Fruit fly (Drosophila melanogaster) whole organism, prepupa: ENCODE data around the gene CG2129.

ENCODE experiments used
- Blimp-1 ChIP-seq: fragments of 200-800 bp; sonication (Bioruptor generic); optimal IDR thresholded peaks from 3 replicates; lab custom pipeline; 2017; ENCODE audit warnings: missing biosample characterization, missing genetic modification characterization, mild to moderate bottlenecking, moderate library complexity, missing genetic modification reagents
- CG10669 ChIP-seq: fragments of 200-800 bp; sonication (Bioruptor generic); optimal IDR thresholded peaks from 3 replicates; lab custom pipeline; 2018; ENCODE audit warnings: missing biosample characterization, mild to moderate bottlenecking, missing genetic modification characterization, moderate library complexity
- CG11294 ChIP-seq: fragments of 200-800 bp; sonication (Bioruptor generic); IDR thresholded peaks from 2 replicates; pipeline ENCODE4 v1.3.6; 2022; ENCODE audit warnings: missing biosample characterization, missing genetic modification characterization
- CG11762 ChIP-seq: fragments of 200-800 bp; sonication (Bioruptor generic); optimal IDR thresholded peaks from 3 replicates; lab custom pipeline; 2016; ENCODE audit warnings: missing biosample characterization, missing genetic modification characterization; ENCODE audit not compliant: insufficient read depth
- CG11902 ChIP-seq: fragments of 200-800 bp; sonication (Bioruptor generic); optimal IDR thresholded peaks from 3 replicates; lab custom pipeline; 2016; ENCODE audit warnings: missing biosample characterization, missing genetic modification characterization
- CG15336 ChIP-seq: fragments of 200-800 bp; sonication (Bioruptor generic); IDR thresholded peaks from 2 replicates; pipeline ENCODE4 v1.3.6; 2022; ENCODE audit warnings: missing biosample characterization, missing genetic modification characterization
- CG16779 ChIP-seq: fragments of 200-800 bp; sonication (Bioruptor generic); optimal IDR thresholded peaks from 3 replicates; lab custom pipeline; 2017; ENCODE audit warnings: missing biosample characterization, mild to moderate bottlenecking, missing genetic modification characterization
- CG3032 ChIP-seq: fragments of 200-800 bp; optimal IDR thresholded peaks from 2 replicates; lab custom pipeline; 2019; ENCODE audit warnings: missing biosample characterization, mild to moderate bottlenecking, missing genetic modification characterization, moderate library complexity
- CG31627 ChIP-seq: fragments of 200-800 bp; sonication (Bioruptor generic); optimal IDR thresholded peaks from 3 replicates; lab custom pipeline; 2016; ENCODE audit warnings: missing biosample characterization, missing genetic modification characterization
- CG34406 ChIP-seq: fragments of 200-800 bp; sonication (Bioruptor generic); optimal IDR thresholded peaks from 3 replicates; lab custom pipeline; 2016; ENCODE audit warnings: missing biosample characterization, missing genetic modification characterization
- CG3919 ChIP-seq: fragments of 200-800 bp; sonication (Bioruptor generic); optimal IDR thresholded peaks from 3 replicates; lab custom pipeline; 2016; ENCODE audit warnings: missing biosample characterization, missing genetic modification characterization
- CG4318 ChIP-seq: fragments of 200-800 bp; sonication (Bioruptor generic); optimal IDR thresholded peaks from 3 replicates; lab custom pipeline; 2017; ENCODE audit warnings: missing biosample characterization, mild to moderate bottlenecking, missing genetic modification characterization
- CG6792 ChIP-seq: fragments of 200-800 bp; sonication (Bioruptor generic); optimal IDR thresholded peaks from 3 replicates; lab custom pipeline; 2016; ENCODE audit warnings: missing biosample characterization, missing genetic modification characterization
- CG6808 ChIP-seq: fragments of 200-800 bp; sonication (Bioruptor generic); optimal IDR thresholded peaks from 3 replicates; lab custom pipeline; 2017; ENCODE audit warnings: missing biosample characterization, missing genetic modification characterization, mild to moderate bottlenecking, moderate library complexity, missing genetic modification reagents
- CG6854 ChIP-seq: fragments of 200-800 bp; sonication (Bioruptor generic); optimal IDR thresholded peaks from 2 replicates; lab custom pipeline; 2017; ENCODE audit warnings: missing biosample characterization, mild to moderate bottlenecking, missing genetic modification characterization
- CG7368 ChIP-seq: fragments of 200-800 bp; sonication (Bioruptor generic); optimal IDR thresholded peaks from 3 replicates; lab custom pipeline; 2016; ENCODE audit warnings: missing biosample characterization, missing genetic modification characterization
- CG8119 ChIP-seq: fragments of 200-800 bp; sonication (Bioruptor generic); IDR thresholded peaks from 3 replicates; pipeline ENCODE4 v1.3.6; 2022; ENCODE audit warnings: missing biosample characterization, missing genetic modification characterization
- CG8319 ChIP-seq: fragments of 200-800 bp; sonication (Bioruptor generic); optimal IDR thresholded peaks from 3 replicates; lab custom pipeline; 2016; ENCODE audit warnings: missing biosample characterization, missing genetic modification characterization
- CG8632 ChIP-seq: fragments of 200-800 bp; sonication (Bioruptor generic); optimal IDR thresholded peaks from 3 replicates; lab custom pipeline; 2016; ENCODE audit warnings: missing biosample characterization, missing genetic modification characterization
- Eip78C ChIP-seq: fragments of 200-800 bp; sonication (Bioruptor generic); peaks from one replicate; lab custom pipeline; 2016; ENCODE audit warnings: missing biosample characterization, missing genetic modification characterization
- Eip93F ChIP-seq: fragments of 200-800 bp; sonication (Bioruptor generic); optimal IDR thresholded peaks from 2 replicates; lab custom pipeline; 2016; ENCODE audit warnings: missing biosample characterization, mild to moderate bottlenecking, missing genetic modification characterization
- Ets21C ChIP-seq: fragments of 200-800 bp; sonication (Bioruptor generic); optimal IDR thresholded peaks from 3 replicates; lab custom pipeline; 2016; ENCODE audit warnings: missing biosample characterization, missing genetic modification characterization
- Ets96B ChIP-seq: fragments of 200-800 bp; optimal IDR thresholded peaks from 2 replicates; lab custom pipeline; 2019; ENCODE audit warnings: missing biosample characterization, mild to moderate bottlenecking, missing genetic modification characterization, moderate library complexity
- Hr38 ChIP-seq: sonication (Bioruptor generic); optimal IDR thresholded peaks from 2 replicates; lab custom pipeline; 2016; ENCODE audit warnings: missing biosample characterization, missing genetic modification characterization
- Hr39 ChIP-seq: fragments of 200-800 bp; sonication (Bioruptor generic); optimal IDR thresholded peaks from 2 replicates; lab custom pipeline; 2016; ENCODE audit warnings: missing biosample characterization, missing genetic modification characterization
- Hr4 ChIP-seq: fragments of 200-800 bp; sonication (Bioruptor generic); optimal IDR thresholded peaks from 3 replicates; lab custom pipeline; 2016; ENCODE audit warnings: missing biosample characterization, missing genetic modification characterization
- Lpt ChIP-seq: fragments of 200-800 bp; sonication (Bioruptor generic); optimal IDR thresholded peaks from 3 replicates; lab custom pipeline; 2016; ENCODE audit warnings: missing biosample characterization, missing genetic modification characterization
- Met ChIP-seq: fragments of 200-800 bp; sonication (Bioruptor generic); optimal IDR thresholded peaks from 3 replicates; lab custom pipeline; 2016; ENCODE audit warnings: missing biosample characterization, missing genetic modification characterization
- OdsH ChIP-seq: fragments of 200-800 bp; sonication (Bioruptor generic); optimal IDR thresholded peaks from 3 replicates; lab custom pipeline; 2016; ENCODE audit warnings: missing biosample characterization, missing genetic modification characterization
- Smox ChIP-seq: fragments of 200-800 bp; sonication (Bioruptor generic); optimal IDR thresholded peaks from 3 replicates; lab custom pipeline; 2016; ENCODE audit warnings: missing biosample characterization, missing genetic modification characterization
- Sox102F ChIP-seq: fragments of 200-800 bp; sonication (Bioruptor generic); optimal IDR thresholded peaks from 2 replicates; lab custom pipeline; 2016; ENCODE audit warnings: missing biosample characterization, mild to moderate bottlenecking, missing genetic modification characterization
- Sox14 ChIP-seq: fragments of 200-800 bp; sonication (Bioruptor generic); optimal IDR thresholded peaks from 3 replicates; lab custom pipeline; 2016; ENCODE audit warnings: missing biosample characterization, missing genetic modification characterization
- Sox15 ChIP-seq: fragments of 200-800 bp; sonication (Bioruptor generic); optimal IDR thresholded peaks from 3 replicates; lab custom pipeline; 2016; ENCODE audit warnings: missing biosample characterization, missing genetic modification characterization
- achi ChIP-seq: fragments of 200-800 bp; sonication (Bioruptor generic); optimal IDR thresholded peaks from 3 replicates; lab custom pipeline; 2016; ENCODE audit warnings: missing biosample characterization, missing genetic modification characterization
- acj6 ChIP-seq: fragments of 200-800 bp; sonication (Bioruptor generic); optimal IDR thresholded peaks from 3 replicates; lab custom pipeline; 2016; ENCODE audit warnings: missing biosample characterization, missing genetic modification characterization
- cyc ChIP-seq: fragments of 200-800 bp; sonication (Bioruptor generic); optimal IDR thresholded peaks from 3 replicates; lab custom pipeline; 2016; ENCODE audit warnings: missing biosample characterization, missing genetic modification characterization
- dac ChIP-seq: fragments of 200-800 bp; sonication (Bioruptor generic); optimal IDR thresholded peaks from 2 replicates; lab custom pipeline; 2017; ENCODE audit warnings: missing biosample characterization, mild to moderate bottlenecking, missing genetic modification characterization
- eg ChIP-seq: fragments of 200-800 bp; sonication (Bioruptor generic); IDR thresholded peaks from 3 replicates; pipeline ENCODE4 v1.3.6; 2022; ENCODE audit warnings: missing biosample characterization, missing genetic modification characterization
- esn ChIP-seq: fragments of 200-800 bp; sonication (Bioruptor generic); optimal IDR thresholded peaks from 2 replicates; lab custom pipeline; 2016; ENCODE audit warnings: missing biosample characterization, mild to moderate bottlenecking, missing genetic modification characterization, moderate library complexity
- fd59A ChIP-seq: fragments of 200-800 bp; sonication (Bioruptor generic); optimal IDR thresholded peaks from 2 replicates; lab custom pipeline; 2017; ENCODE audit warnings: missing biosample characterization, mild to moderate bottlenecking, missing genetic modification characterization, missing genetic modification reagents
- fkh ChIP-seq: fragments of 200-800 bp; sonication (Bioruptor generic); optimal IDR thresholded peaks from 3 replicates; lab custom pipeline; 2017; ENCODE audit warnings: missing biosample characterization, mild to moderate bottlenecking, missing genetic modification characterization, moderate library complexity
- lz ChIP-seq: fragments of 200-800 bp; sonication (Bioruptor generic); optimal IDR thresholded peaks from 3 replicates; lab custom pipeline; 2016; ENCODE audit warnings: missing biosample characterization, missing genetic modification characterization
- net ChIP-seq: fragments of 200-800 bp; sonication (Bioruptor generic); optimal IDR thresholded peaks from 3 replicates; lab custom pipeline; 2016; ENCODE audit warnings: missing biosample characterization, missing genetic modification characterization
- spab ChIP-seq: fragments of 200-800 bp; sonication (Bioruptor generic); optimal IDR thresholded peaks from 2 replicates; lab custom pipeline; 2017; ENCODE audit warnings: missing biosample characterization, mild to moderate bottlenecking, missing genetic modification characterization, missing genetic modification reagents
- ss ChIP-seq, 2 experiments: fragments of 200-800 bp; sonication (Bioruptor generic); optimal IDR thresholded peaks; 2 replicates in 1 of 2; 3 replicates in 1 of 2; lab custom pipeline; 2017 to 2018; ENCODE audit warnings: mild to moderate bottlenecking in 2 of 2, missing biosample characterization in 2 of 2, missing genetic modification characterization in 2 of 2, moderate library complexity in 1 of 2
- svp ChIP-seq: fragments of 200-800 bp; sonication (Bioruptor generic); peaks from one replicate; lab custom pipeline; 2016; ENCODE audit warnings: missing biosample characterization, missing genetic modification characterization
- topi ChIP-seq: fragments of 200-800 bp; sonication (Bioruptor generic); optimal IDR thresholded peaks from 3 replicates; lab custom pipeline; 2016; ENCODE audit warnings: missing biosample characterization, missing genetic modification characterization
- vri ChIP-seq: fragments of 200-800 bp; sonication (Bioruptor generic); optimal IDR thresholded peaks from 3 replicates; lab custom pipeline; 2016; ENCODE audit warnings: missing biosample characterization, mild to moderate bottlenecking, missing genetic modification characterization

CG2129 gene

dm6 chrX:8122834-8123233 is 22.8 kb upstream of the CG2129 start (continued):
- TF ChIP-seq Smox (GFP tag; lab: Kevin White, UChicago) (no peak), Sox102F (GFP tag; lab: Kevin White, UChicago) (no peak), ss (GFP tag; optimal IDR thresholded peaks at IDR 0.05; lab: Kevin White, UChicago) (peak; percentile 67 to 78), CG8119 (GFP tag; lab: Robert Waterston, UW) (peak; percentile 77), CG11294 (GFP tag; lab: Robert Waterston, UW) (no peak), CG34406 (GFP tag; lab: Kevin White, UChicago) (no peak), CG4318 (GFP tag; lab: Kevin White, UChicago) (peak; percentile 57), CG11902 (GFP tag; lab: Kevin White, UChicago) (peak; percentile 5), Met (GFP tag; lab: Kevin White, UChicago) (no peak), Blimp-1 (GFP tag; lab: Kevin White, UChicago) (no peak), CG8632 (peak; percentile 4), spab (GFP tag; lab: Kevin White, UChicago) (no peak), Ets96B (tag; lab: Kevin White, UChicago) (peak; percentile 17), OdsH (GFP tag; lab: Kevin White, UChicago) (peak; percentile 41), CG7368 (GFP tag; lab: Kevin White, UChicago) (peak; percentile 22)
- TF ChIP-seq, all 60 proteins: peak for 37

dm6 chrX:8125224-8125649 is 20.4 kb upstream of the CG2129 start:
- TF ChIP-seq Hr4 (GFP tag; lab: Kevin White, UChicago) (peak; percentile 6), Sox102F (GFP tag; lab: Kevin White, UChicago) (no peak), OdsH (GFP tag; lab: Kevin White, UChicago) (peak; percentile 37), Hr38 (no peak), CG7368 (GFP tag; lab: Kevin White, UChicago) (no peak), lz (GFP tag; lab: Kevin White, UChicago) (no peak), CG11762 (no peak), spab (GFP tag; lab: Kevin White, UChicago) (no peak), Eip93F (GFP tag; lab: Kevin White, UChicago) (no peak), fkh (GFP tag; lab: Kevin White, UChicago) (no peak), achi (peak; percentile 23), CG15336 (GFP tag; lab: Robert Waterston, UW) (peak; percentile 54), CG4318 (GFP tag; lab: Kevin White, UChicago) (peak; percentile 60), fd59A (GFP tag; lab: Kevin White, UChicago) (no peak), esn (GFP tag; lab: Kevin White, UChicago) (no peak), topi (GFP tag; lab: Kevin White, UChicago) (no peak), Lpt (GFP tag; lab: Kevin White, UChicago) (peak; percentile 5), dac (no peak), CG16779 (tag; lab: Kevin White, UChicago) (no peak), eg (0 out of 3 replicates have a peak, but pooled peaks have one; percentile 27), CG31627 (GFP tag; lab: Kevin White, UChicago) (no peak), Blimp-1 (GFP tag; lab: Kevin White, UChicago) (no peak), CG8119 (GFP tag; lab: Robert Waterston, UW) (peak; percentile 48; the same call in 2 of the 3 replicates), CG10669 (GFP tag; lab: Kevin White, UChicago) (no peak), ss (GFP tag; optimal IDR thresholded peaks at IDR 0.05; lab: Kevin White, UChicago) (no peak), CG8319 (GFP tag; lab: Kevin White, UChicago) (no peak), CG6808 (GFP tag; lab: Kevin White, UChicago) (no peak), vri (GFP tag; lab: Kevin White, UChicago) (no peak), CG6792 (GFP tag; lab: Kevin White, UChicago) (no peak), svp (GFP tag; lab: Kevin White, UChicago) (no peak), CG11902 (GFP tag; lab: Kevin White, UChicago) (no peak), Smox (GFP tag; lab: Kevin White, UChicago) (no peak), Sox15 (no peak), Hr39 (GFP tag; lab: Kevin White, UChicago) (no peak), CG3919 (GFP tag; lab: Kevin White, UChicago) (peak; percentile 3), CG3032 (tag; lab: Kevin White, UChicago) (no peak), cyc (GFP tag; lab: Kevin White, UChicago) (no peak), CG34406 (GFP tag; lab: Kevin White, UChicago) (no peak), acj6 (GFP tag; lab: Kevin White, UChicago) (peak; percentile 12), CG8632 (no peak), Sox14 (no peak), Ets21C (no peak), Eip78C (GFP tag; lab: Kevin White, UChicago) (peak; percentile 67), CG6854 (GFP tag; lab: Kevin White, UChicago) (no peak), net (GFP tag; lab: Kevin White, UChicago) (no peak)
